Worm (Caenorhabditis elegans): ENCODE data around the gene snt-2.

The snt-2 gene

ce11 chrIII:822546-823272 is 29.2 kb upstream of the snt-2 start, which contains the start of gene clec-149 (continued):
- TF ChIP-seq C04F5.9 (tag; optimal IDR thresholded peaks at IDR 0.05) (no peak), nhr-12 (tag; optimal IDR thresholded peaks at IDR 0.05) (no peak), tlp-1 (tag; optimal IDR thresholded peaks at IDR 0.05) (no peak), ztf-4 (tag; optimal IDR thresholded peaks at IDR 0.05) (no peak), rnt-1 (tag; optimal IDR thresholded peaks at IDR 0.05) (peak; percentile 68), nhr-90 (tag; optimal IDR thresholded peaks at IDR 0.05; ENCODE audit: poor library complexity) (no peak), mef-2 (tag; optimal IDR thresholded peaks at IDR 0.05) (no peak), mep-1 (tag; optimal IDR thresholded peaks at IDR 0.05) (no peak), ama-1 (optimal IDR thresholded peaks at IDR 0.05) (no peak), sup-37 (GFP tag; optimal IDR thresholded peaks at IDR 0.05) (no peak), lin-14 (GFP tag; optimal IDR thresholded peaks at IDR 0.05) (peak; percentile 43), hlh-4 (tag; optimal IDR thresholded peaks at IDR 0.05) (no peak), ceh-8 (GFP tag; optimal IDR thresholded peaks at IDR 0.05) (no peak), C34B4.2 (tag; optimal IDR thresholded peaks at IDR 0.05) (no peak), zag-1 (tag; optimal IDR thresholded peaks at IDR 0.05) (no peak), tbx-2 (tag; optimal IDR thresholded peaks at IDR 0.05) (no peak), lin-39 (tag; optimal IDR thresholded peaks at IDR 0.05) (no peak), vab-15 (tag; optimal IDR thresholded peaks at IDR 0.05) (no peak), nhr-76 (tag; optimal IDR thresholded peaks at IDR 0.05) (no peak), unc-62 (GFP tag; optimal IDR thresholded peaks at IDR 0.05) (no peak), nhr-20 (tag; optimal IDR thresholded peaks at IDR 0.05) (no peak), pax-3 (tag; optimal IDR thresholded peaks at IDR 0.05) (no peak), dsc-1 (tag; optimal IDR thresholded peaks at IDR 0.05) (peak; percentile 29), lin-35 (GFP tag; optimal IDR thresholded peaks at IDR 0.05) (no peak), ceh-88 (GFP tag; IDR thresholded peaks at IDR 0.05) (no peak), nhr-28 (tag; optimal IDR thresholded peaks at IDR 0.05) (no peak), unc-86 (tag; optimal IDR thresholded peaks at IDR 0.05) (no peak), egl-13 (tag; optimal IDR thresholded peaks at IDR 0.05) (no peak), snu-23 (GFP tag; optimal IDR thresholded peaks at IDR 0.05) (peak; percentile 12), sptf-1 (tag; optimal IDR thresholded peaks at IDR 0.05) (no peak), ets-5 (GFP tag; IDR thresholded peaks at IDR 0.05) (no peak), alr-1 (tag; optimal IDR thresholded peaks at IDR 0.05; ENCODE audit: borderline replicate concordance) (no peak), unc-130 (tag; optimal IDR thresholded peaks at IDR 0.05) (peak; percentile 18)

ce11 chrIII:819313-819712 is 25.8 kb upstream of the snt-2 start:
- TF ChIP-seq nhr-84 (tag; optimal IDR thresholded peaks at IDR 0.05) = no peak
- TF ChIP-seq snpc-4 (tag; optimal IDR thresholded peaks at IDR 0.05) = peak; percentile 80
- TF ChIP-seq sox-4 (tag; optimal IDR thresholded peaks at IDR 0.05) = peak; percentile 8
- no peak for TF ChIP-seq lin-14 (GFP tag; optimal IDR thresholded peaks at IDR 0.05)
- no peak for TF ChIP-seq aly-2 (tag; optimal IDR thresholded peaks at IDR 0.05)
- no peak for TF ChIP-seq fkh-4 (tag; optimal IDR thresholded peaks at IDR 0.05; ENCODE audit: borderline replicate concordance)
- TF ChIP-seq elt-3 (tag; optimal IDR thresholded peaks at IDR 0.05) = no peak

- no peak for TF ChIP-seq ces-1 (GFP tag; optimal IDR thresholded peaks at IDR 0.05)
- no peak for TF ChIP-seq blmp-1 (tag; optimal IDR thresholded peaks at IDR 0.05)
- TF ChIP-seq aha-1 (tag; optimal IDR thresholded peaks at IDR 0.05) = no peak
- TF ChIP-seq skn-1 (tag; optimal IDR thresholded peaks at IDR 0.05) = no peak
- no peak for TF ChIP-seq egl-13 (tag; optimal IDR thresholded peaks at IDR 0.05)
- TF ChIP-seq zag-1 (tag; optimal IDR thresholded peaks at IDR 0.05) = no peak
- no peak for TF ChIP-seq ztf-11 (tag; optimal IDR thresholded peaks at IDR 0.05)
- TF ChIP-seq unc-98 (GFP tag; IDR thresholded peaks at IDR 0.05) = no peak
- no peak for TF ChIP-seq nhr-85 (tag)
- TF ChIP-seq hlh-17 (GFP tag; optimal IDR thresholded peaks at IDR 0.05; ENCODE audit: borderline replicate concordance) = no peak
- no peak for TF ChIP-seq pqm-1 (tag; optimal IDR thresholded peaks at IDR 0.05)
- TF ChIP-seq jun-1 (tag; optimal IDR thresholded peaks at IDR 0.05) = no peak
- no peak for TF ChIP-seq swsn-7 (tag; optimal IDR thresholded peaks at IDR 0.05)
- TF ChIP-seq unc-86 (tag; optimal IDR thresholded peaks at IDR 0.05) = no peak
These were observed 22.3 kb upstream of the snt-2 start, which contains the start of gene dac-1 for ce11 chrIII:815845-816244. TSS of gene dac-1 (plus strand) at chrIII:816145.
